Fruit fly (Drosophila melanogaster) whole organism, pupa: ENCODE data around the gene CG42810.

Experiments
- CG10348 ChIP-seq: fragments of 200-800 bp; sonication (Bioruptor generic); IDR thresholded peaks from 2 replicates; pipeline ENCODE4 v1.3.6; 2022; ENCODE audit warnings: missing biosample characterization, missing genetic modification characterization
- CG13204 ChIP-seq: fragments of 200-800 bp; sonication (Bioruptor generic); optimal IDR thresholded peaks from 2 replicates; lab custom pipeline; 2018; ENCODE audit warnings: missing biosample characterization, mild to moderate bottlenecking, missing genetic modification characterization, moderate library complexity
- CG17806 ChIP-seq: fragments of 200-800 bp; sonication (Bioruptor generic); optimal IDR thresholded peaks from 2 replicates; lab custom pipeline; 2018; ENCODE audit warnings: missing biosample characterization, mild to moderate bottlenecking, missing genetic modification characterization, moderate library complexity
- CG34367 ChIP-seq: fragments of 200-800 bp; sonication (Bioruptor generic); optimal IDR thresholded peaks from 2 replicates; lab custom pipeline; 2018; ENCODE audit warnings: missing biosample characterization, mild to moderate bottlenecking, missing genetic modification characterization
- CG4496 ChIP-seq: fragments of 200-800 bp; sonication (Bioruptor generic); IDR thresholded peaks from 3 replicates; pipeline ENCODE4 v1.3.6; 2022; ENCODE audit warnings: missing biosample characterization, missing genetic modification characterization
- CG8159 ChIP-seq: fragments of 200-800 bp; sonication (Bioruptor generic); optimal IDR thresholded peaks from 3 replicates; lab custom pipeline; 2018; ENCODE audit warnings: missing biosample characterization, mild to moderate bottlenecking, missing genetic modification characterization, moderate library complexity
- CG8301 ChIP-seq: fragments of 200-800 bp; sonication (Bioruptor generic); optimal IDR thresholded peaks from 2 replicates; lab custom pipeline; 2018; ENCODE audit warnings: missing biosample characterization, mild to moderate bottlenecking, missing genetic modification characterization
- EcR ChIP-seq: fragments of 200-800 bp; sonication (Bioruptor generic); optimal IDR thresholded peaks from 3 replicates; lab custom pipeline; 2019; ENCODE audit warnings: missing biosample characterization, missing genetic modification characterization, mild to moderate bottlenecking, moderate library complexity, missing genetic modification reagents
- Ets98B ChIP-seq: fragments of 200-800 bp; sonication (Bioruptor generic); IDR thresholded peaks from 2 replicates; pipeline ENCODE4 v1.3.6; 2022; ENCODE audit warnings: missing biosample characterization, missing genetic modification characterization
- Snoo ChIP-seq: fragments of 200-800 bp; sonication (Bioruptor generic); optimal IDR thresholded peaks from 3 replicates; lab custom pipeline; 2017; ENCODE audit warnings: missing biosample characterization, mild to moderate bottlenecking, missing genetic modification characterization, inconsistent platforms
- fd96Ca ChIP-seq: fragments of 200-800 bp; sonication (Bioruptor generic); IDR thresholded peaks from 3 replicates; pipeline ENCODE4 v1.3.6; 2022; ENCODE audit warnings: missing biosample characterization, missing genetic modification characterization
- gl ChIP-seq: fragments of 200-800 bp; sonication (Bioruptor generic); optimal IDR thresholded peaks from 2 replicates; lab custom pipeline; 2018; ENCODE audit warnings: missing biosample characterization, mild to moderate bottlenecking, missing genetic modification characterization

DNA sequence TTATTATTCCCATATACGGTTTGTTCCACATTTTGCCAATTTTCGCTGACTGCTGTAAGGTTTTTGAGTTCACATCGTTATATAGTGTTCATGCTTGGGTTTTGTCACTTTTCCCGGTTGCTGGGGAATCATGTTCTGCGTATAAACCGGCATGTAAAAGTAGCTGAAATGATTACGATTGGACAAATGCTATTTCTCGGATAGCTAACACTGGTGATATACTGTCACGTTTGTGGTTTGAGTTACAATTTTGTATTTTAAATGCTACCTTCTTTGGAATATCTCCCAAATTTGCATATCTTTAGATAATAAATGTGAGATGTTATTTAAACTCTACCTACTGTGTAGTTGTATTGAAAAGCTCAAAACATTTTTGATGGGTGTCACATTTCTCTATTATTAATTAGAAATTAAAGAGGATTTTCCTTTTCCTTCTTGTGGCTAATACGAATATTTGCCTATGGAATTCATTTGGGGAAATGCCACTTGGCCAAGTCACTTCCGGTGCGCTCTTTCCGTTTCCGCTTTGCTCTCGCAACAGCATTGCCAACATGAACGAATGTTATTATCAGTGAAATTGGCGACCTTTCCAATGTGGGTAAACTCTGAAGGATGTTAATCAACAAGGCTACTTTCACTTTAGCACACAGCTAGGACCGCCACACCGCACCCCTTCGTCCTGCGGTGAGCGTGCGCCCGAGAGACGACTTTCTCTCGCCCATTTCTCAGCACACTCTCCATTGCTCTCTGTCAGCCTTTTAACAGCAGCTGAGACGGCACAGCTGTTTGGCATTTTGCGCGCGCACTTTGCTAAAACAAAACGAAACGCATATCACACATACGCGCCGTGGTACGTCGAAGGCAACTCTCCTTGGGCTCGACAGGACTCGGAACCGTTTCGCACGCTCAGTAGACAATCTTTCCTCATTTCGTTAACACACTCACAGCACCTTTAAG is 44.7 kb upstream of the CG42810 start, which contains the start of the genes CG16956, CG42784 and CG43850:
- TF ChIP-seq CG8159 (tag; lab: Kevin White, UChicago) = no peak
- no peak for TF ChIP-seq Ets98B
- TF ChIP-seq Snoo (tag; lab: Kevin White, UChicago) = no peak
- TF ChIP-seq CG10348 (GFP tag; lab: Robert Waterston, UW) = no peak
- TF ChIP-seq CG34367 (tag; lab: Kevin White, UChicago) = no peak
- TF ChIP-seq CG8301 (tag; lab: Kevin White, UChicago) = no peak
- no peak for TF ChIP-seq gl
- TF ChIP-seq CG13204 = no peak
- TF ChIP-seq CG17806 (tag; lab: Kevin White, UChicago) = no peak
- 0 out of 3 replicates have a peak, but pooled peaks have one; percentile 13 for TF ChIP-seq CG4496 (GFP tag; lab: Robert Waterston, UW)
- no peak for TF ChIP-seq EcR
- TF ChIP-seq fd96Ca (GFP tag; lab: Robert Waterston, UW) = no peak
